Worm (Caenorhabditis elegans): ENCODE data around the gene C28A5.2.

DNA sequence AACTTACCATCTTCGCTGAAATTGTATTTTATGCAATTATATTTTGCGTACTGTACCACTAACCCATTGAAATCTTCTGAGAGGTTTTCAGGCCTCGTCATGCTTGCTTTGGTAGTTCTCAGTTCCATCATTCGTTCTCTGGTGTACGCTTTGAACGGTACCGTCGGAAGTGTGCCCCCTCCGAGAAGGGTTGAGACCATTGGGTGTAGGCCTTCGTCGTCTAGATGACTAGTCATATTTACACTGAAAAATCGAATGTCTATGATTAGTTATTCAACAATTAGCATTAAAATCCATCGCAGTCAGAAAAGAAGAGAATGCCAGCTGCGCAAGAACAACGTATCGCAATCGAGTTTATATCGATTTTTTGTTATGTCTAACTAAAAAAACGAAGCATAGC is 35.6 kb upstream of the C28A5.2 start, which contains the start of gene ifet-1:
- no peak for TF ChIP-seq fkh-10 (GFP tag; optimal IDR thresholded peaks at IDR 0.05)
- no peak for TF ChIP-seq daf-12 (tag; optimal IDR thresholded peaks at IDR 0.05)
- no peak for TF ChIP-seq nhr-237 (tag; optimal IDR thresholded peaks at IDR 0.05)
- TF ChIP-seq nhr-76 (tag; optimal IDR thresholded peaks at IDR 0.05), result no peak
- TF ChIP-seq nhr-28 (tag; optimal IDR thresholded peaks at IDR 0.05), result no peak
- peak; percentile 12 for TF ChIP-seq ama-1 (optimal IDR thresholded peaks at IDR 0.05)
- TF ChIP-seq nfya-1 (tag; optimal IDR thresholded peaks at IDR 0.05; ENCODE audit: insufficient read depth), result no peak
- TF ChIP-seq elt-1 (tag; optimal IDR thresholded peaks at IDR 0.05), result no peak
- no peak for TF ChIP-seq elt-3 (tag; optimal IDR thresholded peaks at IDR 0.05)
